Fruit fly (Drosophila melanogaster) whole organism, adult: Measurements from ENCODE around the gene CG42394.

ENCODE experiments used
- CG11617 ChIP-seq: fragments of 200-800 bp; sonication (Bioruptor generic); optimal IDR thresholded peaks from 2 replicates; lab custom pipeline; 2017; ENCODE audit warnings: mild to moderate bottlenecking, missing biosample characterization, missing genetic modification reagents, missing genetic modification characterization
- CG14711 ChIP-seq: fragments of 200-800 bp; sonication (Bioruptor generic); optimal IDR thresholded peaks from 2 replicates; lab custom pipeline; 2018; ENCODE audit warnings: missing biosample characterization, mild to moderate bottlenecking, missing genetic modification characterization, moderate library complexity
- Hr96 ChIP-seq: fragments of 200-800 bp; sonication (Bioruptor generic); optimal IDR thresholded peaks from 2 replicates; lab custom pipeline; 2016; ENCODE audit warnings: missing biosample characterization, missing genetic modification characterization
- bab1 ChIP-seq: fragments of 200-800 bp; sonication (Bioruptor generic); optimal IDR thresholded peaks from 3 replicates; lab custom pipeline; 2019; ENCODE audit warnings: missing biosample characterization, mild to moderate bottlenecking, missing genetic modification characterization, moderate library complexity
- kay ChIP-seq: fragments of 200-800 bp; sonication (Bioruptor generic); peaks from one replicate; lab custom pipeline; 2016; ENCODE audit warnings: missing biosample characterization, missing genetic modification characterization, borderline replicate concordance
- pad ChIP-seq: fragments of 200-800 bp; sonication (Bioruptor generic); optimal IDR thresholded peaks from 3 replicates; lab custom pipeline; 2017; ENCODE audit warnings: missing biosample characterization, missing genetic modification characterization, mild to moderate bottlenecking, moderate library complexity, missing genetic modification reagents
- toe ChIP-seq: fragments of 200-800 bp; sonication (Bioruptor generic); optimal IDR thresholded peaks from 2 replicates; lab custom pipeline; 2016; ENCODE audit warnings: missing biosample characterization, missing genetic modification characterization

DNA sequence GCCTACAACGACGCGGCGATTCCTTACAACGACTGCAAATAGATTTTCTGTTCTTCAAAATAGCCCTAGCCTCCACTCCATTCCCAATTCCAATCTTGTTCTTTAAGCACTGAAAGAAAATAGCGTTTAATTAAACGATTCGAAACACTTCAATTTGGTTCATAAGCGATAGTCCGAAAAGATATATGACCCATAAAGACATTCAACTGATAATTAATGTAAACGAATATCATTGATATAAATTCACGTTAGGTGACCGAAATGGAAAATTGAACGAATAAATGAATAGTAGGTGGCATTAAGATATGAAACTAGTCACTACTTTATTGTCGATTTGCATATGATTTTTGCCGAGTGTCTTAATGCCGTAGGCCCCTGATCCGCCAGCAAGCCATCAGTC lies 19.9 kb upstream of the CG42394 start:
- no peak for TF ChIP-seq bab1 (GFP tag; lab: Kevin White, UChicago)
- no peak for TF ChIP-seq kay (GFP tag; lab: Kevin White, UChicago)
- TF ChIP-seq CG14711 (tag; lab: Kevin White, UChicago), result no peak
- no peak for TF ChIP-seq pad
- no peak for TF ChIP-seq Hr96
- no peak for TF ChIP-seq toe
- no peak for TF ChIP-seq CG11617 (GFP tag; lab: Kevin White, UChicago)
